Worm (Caenorhabditis elegans) whole organism, early embryonic: ENCODE data around the gene F42C5.3.

Source experiments
- B0310.2 ChIP-seq: sonication (generic microtip); optimal IDR thresholded peaks from 2 replicates; lab custom pipeline; 2016; ENCODE audit warnings: mild to moderate bottlenecking, missing genetic modification characterization, missing compliant biosample characterization
- F13C5.2 ChIP-seq: sonication (generic microtip); optimal IDR thresholded peaks from 2 replicates; lab custom pipeline; 2017; ENCODE audit warnings: mild to moderate bottlenecking, missing genetic modification characterization, inconsistent platforms, missing compliant biosample characterization
- aly-1 ChIP-seq: sonication (generic microtip); optimal IDR thresholded peaks from 2 replicates; lab custom pipeline; 2016; ENCODE audit warnings: missing genetic modification characterization, missing compliant biosample characterization
- ama-1 ChIP-seq: fragments of 150-350 bp; optimal IDR thresholded peaks from 2 replicates; lab custom pipeline; 2014
- ceh-13 ChIP-seq: fragments of 200-800 bp; sonication (Bioruptor generic); optimal IDR thresholded peaks from 2 replicates; lab custom pipeline; 2018; ENCODE audit warnings: mild to moderate bottlenecking, missing genetic modification characterization, missing compliant biosample characterization
- ceh-36 ChIP-seq: sonication (generic microtip); optimal IDR thresholded peaks from 2 replicates; lab custom pipeline; 2016; ENCODE audit warnings: missing genetic modification characterization, inconsistent platforms, missing compliant biosample characterization
- ets-7 ChIP-seq: sonication (generic microtip); optimal IDR thresholded peaks from 2 replicates; lab custom pipeline; 2016; ENCODE audit warnings: missing genotype, missing genetic modification characterization, missing compliant biosample characterization
- flt-1 ChIP-seq: fragments of 200-800 bp; sonication (Bioruptor generic); IDR thresholded peaks from 2 replicates; pipeline ENCODE4 v1.3.6; 2022; ENCODE audit warnings: missing genetic modification characterization, missing compliant biosample characterization
- hmbx-1 ChIP-seq: sonication (generic microtip); optimal IDR thresholded peaks from 2 replicates; lab custom pipeline; 2016; ENCODE audit warnings: mild to moderate bottlenecking, missing genetic modification characterization, missing compliant biosample characterization
- hmg-4 ChIP-seq: fragments of 200-800 bp; sonication (Bioruptor generic); optimal IDR thresholded peaks from 2 replicates; lab custom pipeline; 2018; ENCODE audit warnings: mild to moderate bottlenecking, missing genetic modification characterization, missing compliant biosample characterization
- hnd-1 ChIP-seq: sonication (generic microtip); optimal IDR thresholded peaks from 2 replicates; lab custom pipeline; 2016; ENCODE audit warnings: missing genetic modification characterization, missing compliant biosample characterization
- pes-1 ChIP-seq: fragments of 200-800 bp; sonication (Bioruptor generic); IDR thresholded peaks from 2 replicates; pipeline ENCODE4 v1.3.6; 2022; ENCODE audit warnings: missing genetic modification reagents, missing genetic modification characterization, missing compliant biosample characterization
- scrt-1 ChIP-seq: fragments of 200-800 bp; sonication (Bioruptor generic); IDR thresholded peaks from 2 replicates; pipeline ENCODE4 v1.3.6; 2022; ENCODE audit warnings: missing genetic modification characterization, missing compliant biosample characterization
- sea-1 ChIP-seq: fragments of 200-800 bp; sonication (Bioruptor generic); conservative IDR thresholded peaks from 2 replicates; pipeline ENCODE4 v1.3.6; 2022; ENCODE audit warnings: missing genetic modification characterization, missing compliant biosample characterization
- tbx-11 ChIP-seq: fragments of 200-800 bp; sonication (Bioruptor generic); IDR thresholded peaks from 2 replicates; pipeline ENCODE4 v1.3.6; 2022; ENCODE audit warnings: missing genetic modification characterization, missing compliant biosample characterization
- tbx-37 ChIP-seq: fragments of 200-800 bp; sonication (Bioruptor generic); conservative IDR thresholded peaks from 2 replicates; pipeline ENCODE4 v1.3.6; 2022; ENCODE audit warnings: missing genetic modification reagents, missing genetic modification characterization, missing compliant biosample characterization
- tra-4 ChIP-seq: sonication (generic microtip); optimal IDR thresholded peaks from 2 replicates; lab custom pipeline; 2017; ENCODE audit warnings: missing genetic modification characterization, missing compliant biosample characterization

F42C5.3 gene

DNA sequence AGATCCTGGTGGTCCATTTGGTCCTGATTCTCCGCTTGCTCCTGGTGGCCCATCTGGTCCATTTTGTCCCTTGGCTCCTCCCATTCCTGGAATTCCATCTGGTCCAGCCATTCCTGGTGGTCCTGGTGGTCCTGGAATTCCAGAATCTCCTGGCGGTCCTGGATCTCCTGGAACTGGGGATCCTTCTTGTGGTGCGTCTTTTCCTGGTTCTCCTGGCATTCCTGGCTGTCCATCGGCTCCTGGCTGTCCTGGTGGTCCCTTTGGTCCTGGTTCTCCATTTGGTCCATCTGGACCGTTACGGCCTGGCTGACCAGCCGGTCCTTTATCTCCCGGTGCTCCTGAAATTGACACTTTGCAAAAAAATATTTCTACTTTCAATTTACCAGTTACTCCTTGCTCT is 41.8 kb downstream of the F42C5.3 start:
- TF ChIP-seq ama-1 (lab: Kevin White, UChicago) (no peak), hmbx-1 (tag; lab: Kevin White, UChicago) (no peak), tbx-11 (GFP tag; lab: Robert Waterston, UW) (no peak), hmg-4 (GFP tag; lab: Kevin White, UChicago) (no peak), sea-1 (GFP tag; lab: Robert Waterston, UW) (no peak), F13C5.2 (tag; lab: Kevin White, UChicago) (no peak), B0310.2 (tag; lab: Kevin White, UChicago) (no peak), tbx-37 (GFP tag; lab: Robert Waterston, UW) (no peak)

DNA sequence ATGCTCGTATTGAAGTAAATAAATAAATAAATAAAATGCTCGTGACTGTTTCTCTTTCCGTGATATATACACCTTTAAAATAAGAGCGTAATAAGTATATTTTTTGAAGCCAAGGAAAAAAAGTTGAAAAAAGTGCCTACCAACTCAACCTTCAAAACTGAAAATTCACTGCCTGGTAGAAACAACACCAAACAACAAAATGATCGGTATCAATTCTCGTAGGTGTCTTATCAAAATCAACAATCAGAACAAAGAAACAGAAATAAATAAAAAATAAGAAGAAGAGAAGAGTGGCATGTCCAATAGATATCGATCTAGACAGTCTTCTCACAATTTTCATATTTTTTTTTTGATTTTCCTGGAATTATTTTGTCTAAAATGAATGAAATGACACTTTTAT is 43.5 kb downstream of the F42C5.3 start, which contains the start of gene afmd-1:
TSS of gene afmd-1 (plus strand) at position 316 of the 400 bp plus-strand sequence.
- no peak for TF ChIP-seq sea-1 (GFP tag; lab: Robert Waterston, UW)
- TF ChIP-seq hmbx-1 (tag; lab: Kevin White, UChicago), result no peak
- TF ChIP-seq tra-4 (tag; lab: Kevin White, UChicago), result no peak
- no peak for TF ChIP-seq pes-1 (GFP tag; lab: Robert Waterston, UW)
- TF ChIP-seq scrt-1 (GFP tag; lab: Robert Waterston, UW), result no peak
- TF ChIP-seq hmg-4 (GFP tag; lab: Kevin White, UChicago), result no peak
- TF ChIP-seq ets-7 (tag; lab: Kevin White, UChicago), result no peak
- TF ChIP-seq ama-1 (lab: Kevin White, UChicago), result no peak
- no peak for TF ChIP-seq flt-1 (GFP tag; lab: Robert Waterston, UW)
- no peak for TF ChIP-seq ceh-13 (GFP tag; lab: Kevin White, UChicago)
- no peak for TF ChIP-seq tbx-37 (GFP tag; lab: Robert Waterston, UW)
- TF ChIP-seq B0310.2 (tag; lab: Kevin White, UChicago), result no peak

DNA sequence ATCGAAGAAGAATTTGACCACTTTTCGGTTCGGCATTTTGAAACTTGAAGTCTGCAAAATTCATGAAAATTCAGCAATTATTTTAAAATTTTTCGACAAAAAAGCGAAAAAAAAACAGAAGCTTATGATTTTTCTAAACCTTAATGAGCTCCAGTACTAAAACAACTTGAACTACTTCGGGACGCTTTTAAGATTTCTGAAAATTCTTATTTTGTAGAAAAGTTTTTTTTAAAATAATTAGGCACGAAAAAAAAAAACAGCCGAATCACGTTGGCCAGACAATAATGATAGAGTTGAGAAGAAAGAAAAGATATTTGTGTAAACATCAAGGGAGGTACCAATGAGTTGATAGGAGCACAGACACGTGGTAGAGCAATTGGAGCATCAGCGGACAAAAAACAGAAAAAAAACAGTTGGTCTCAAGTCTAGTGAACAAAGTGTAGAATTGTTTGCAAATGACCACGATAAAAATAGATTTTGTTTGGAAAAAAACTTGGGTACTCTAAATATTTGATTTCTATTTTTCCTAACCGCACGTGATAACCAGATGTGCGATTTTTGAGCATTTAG is 45.1 kb downstream of the F42C5.3 start, which contains the start of gene gstk-2:
TSS of gene gstk-2 (minus strand) at position 51 of the 570 bp plus-strand sequence.
- TF ChIP-seq ceh-13 (GFP tag; lab: Kevin White, UChicago) (no peak), ceh-36 (tag; lab: Kevin White, UChicago) (no peak)

DNA sequence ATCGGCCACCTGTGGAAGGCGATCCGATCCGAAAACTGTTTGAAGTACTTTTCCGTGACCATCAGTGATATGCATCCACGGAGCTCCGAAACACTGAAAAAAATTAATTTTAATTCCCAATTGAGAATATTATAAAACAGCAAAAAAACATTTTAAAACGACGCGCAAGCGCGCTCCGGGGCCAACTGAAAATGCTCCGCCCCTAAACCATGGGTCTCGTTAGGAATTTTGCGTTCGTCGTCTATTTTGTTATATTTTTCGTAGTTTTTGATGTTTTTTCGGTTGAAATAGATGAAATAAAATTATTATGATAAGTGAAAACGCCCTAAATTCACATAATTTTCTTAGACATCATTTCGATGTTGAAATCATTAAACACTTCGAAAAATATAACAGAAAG is 46.8 kb downstream of the F42C5.3 start:
- TF ChIP-seq flt-1 (GFP tag; lab: Robert Waterston, UW), result no peak
- no peak for TF ChIP-seq F13C5.2 (tag; lab: Kevin White, UChicago)
- no peak for TF ChIP-seq scrt-1 (GFP tag; lab: Robert Waterston, UW)
- no peak for TF ChIP-seq ama-1 (lab: Kevin White, UChicago)
- peak; percentile 38; the same call in 1 of the 2 replicates for TF ChIP-seq pes-1 (GFP tag; lab: Robert Waterston, UW)
- TF ChIP-seq tbx-11 (GFP tag; lab: Robert Waterston, UW), result no peak
- no peak for TF ChIP-seq hmg-4 (GFP tag; lab: Kevin White, UChicago)
- no peak for TF ChIP-seq ceh-13 (GFP tag; lab: Kevin White, UChicago)

DNA sequence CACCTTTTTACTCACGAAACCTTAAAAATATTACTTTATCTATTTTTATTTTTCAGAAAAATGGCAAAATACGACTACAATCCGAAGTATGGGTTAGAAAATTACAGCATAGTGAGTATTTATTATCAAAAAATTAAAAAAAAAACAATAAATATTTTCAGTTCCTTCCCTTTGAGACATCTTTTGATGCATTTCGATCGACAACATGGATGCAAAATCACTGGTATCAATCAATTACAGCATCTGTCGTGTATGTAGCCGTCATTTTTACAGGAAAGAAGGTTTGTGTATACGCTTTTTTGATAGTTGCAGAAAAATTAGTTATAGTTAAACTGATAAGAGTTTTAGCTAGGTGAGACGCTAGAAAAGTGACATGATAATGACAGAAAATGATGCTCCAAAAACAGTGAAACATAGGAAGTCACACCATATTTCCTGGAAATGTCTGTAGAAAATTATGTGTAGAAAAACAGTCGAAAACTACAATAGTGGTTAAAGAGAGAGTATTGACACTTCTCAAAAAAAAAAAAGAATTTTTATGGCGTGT is 49.6 kb downstream of the F42C5.3 start, which contains the start of gene elo-3:
TSS of gene elo-3 (plus strand) at position 51 of the 547 bp plus-strand sequence.
- no peak for TF ChIP-seq ama-1 (lab: Kevin White, UChicago)
- TF ChIP-seq pes-1 (GFP tag; lab: Robert Waterston, UW), result no peak
- no peak for TF ChIP-seq ceh-13 (GFP tag; lab: Kevin White, UChicago)
- TF ChIP-seq tbx-11 (GFP tag; lab: Robert Waterston, UW), result no peak
- no peak for TF ChIP-seq hmg-4 (GFP tag; lab: Kevin White, UChicago)
- no peak for TF ChIP-seq ceh-36 (tag; lab: Kevin White, UChicago)
- no peak for TF ChIP-seq ets-7 (tag; lab: Kevin White, UChicago)
- TF ChIP-seq scrt-1 (GFP tag; lab: Robert Waterston, UW), result no peak
- no peak for TF ChIP-seq flt-1 (GFP tag; lab: Robert Waterston, UW)
- no peak for TF ChIP-seq aly-1 (tag; lab: Kevin White, UChicago)
- no peak for TF ChIP-seq F13C5.2 (tag; lab: Kevin White, UChicago)
- no peak for TF ChIP-seq tbx-37 (GFP tag; lab: Robert Waterston, UW)
- no peak for TF ChIP-seq sea-1 (GFP tag; lab: Robert Waterston, UW)
- no peak for TF ChIP-seq B0310.2 (tag; lab: Kevin White, UChicago)
- no peak for TF ChIP-seq tra-4 (tag; lab: Kevin White, UChicago)
- TF ChIP-seq hmbx-1 (tag; lab: Kevin White, UChicago), result no peak

DNA sequence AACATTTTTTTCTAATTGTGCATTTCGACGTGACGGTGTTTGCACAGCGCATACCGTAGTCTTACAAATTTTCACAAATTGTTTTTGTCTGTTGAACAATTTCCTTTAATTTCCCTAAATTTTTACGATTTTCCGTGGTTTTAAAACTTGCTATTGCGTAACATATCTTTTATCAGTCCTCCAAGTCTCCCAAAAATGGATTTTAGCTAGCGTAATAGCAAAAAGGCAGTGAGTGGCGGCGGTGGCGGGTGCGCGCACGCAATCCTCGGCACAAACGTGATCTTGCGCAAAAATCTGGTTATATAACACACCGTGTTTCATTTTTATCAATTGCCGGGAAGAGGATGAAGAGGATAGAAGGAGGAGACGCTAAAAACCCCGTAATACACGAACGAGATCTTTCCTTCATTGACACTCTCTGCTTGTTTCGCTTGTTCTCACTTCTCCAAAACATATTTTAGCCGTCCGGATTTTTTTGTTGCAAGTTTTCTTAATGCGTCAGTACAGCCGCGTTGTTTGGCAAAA is 51.1 kb downstream of the F42C5.3 start:
- no peak for TF ChIP-seq F13C5.2 (tag; lab: Kevin White, UChicago)
- no peak for TF ChIP-seq aly-1 (tag; lab: Kevin White, UChicago)
- TF ChIP-seq hmg-4 (GFP tag; lab: Kevin White, UChicago), result no peak
- TF ChIP-seq B0310.2 (tag; lab: Kevin White, UChicago), result no peak
- no peak for TF ChIP-seq tbx-11 (GFP tag; lab: Robert Waterston, UW)
- no peak for TF ChIP-seq pes-1 (GFP tag; lab: Robert Waterston, UW)
- no peak for TF ChIP-seq ceh-36 (tag; lab: Kevin White, UChicago)
- no peak for TF ChIP-seq ama-1 (lab: Kevin White, UChicago)
- no peak for TF ChIP-seq ceh-13 (GFP tag; lab: Kevin White, UChicago)
- TF ChIP-seq tbx-37 (GFP tag; lab: Robert Waterston, UW), result no peak
- no peak for TF ChIP-seq tra-4 (tag; lab: Kevin White, UChicago)
- TF ChIP-seq hnd-1 (tag; lab: Kevin White, UChicago), result no peak
